Worm (Caenorhabditis elegans) whole organism, L4/young adult: ENCODE results near the gene str-101.

ENCODE experiments used
- W03F9.2 ChIP-seq: fragments of 150-350 bp; optimal IDR thresholded peaks from 2 replicates; lab custom pipeline; 2014; ENCODE audit warnings: missing biosample characterization, missing genetic modification characterization
- dao-5 ChIP-seq: sonication (generic microtip); optimal IDR thresholded peaks from 2 replicates; lab custom pipeline; 2016; ENCODE audit warnings: missing genotype, missing genetic modification characterization, moderate library complexity, missing compliant biosample characterization
- him-1 ChIP-seq: sonication (generic microtip); optimal IDR thresholded peaks from 2 replicates; lab custom pipeline; 2016; ENCODE audit warnings: missing genotype, missing genetic modification reagents, missing genetic modification characterization, missing compliant biosample characterization

- TF ChIP-seq him-1 (no peak), dao-5 (tag; lab: Kevin White, UChicago) (no peak), W03F9.2 (tag; lab: Kevin White, UChicago) (no peak)
These were observed 18.7 kb upstream of the str-101 start, which contains the start of gene Y6E2A.10 for ce11 chrV:15730459-15730858.
